Fruit fly (Drosophila melanogaster): Measurements from ENCODE around the gene RpL30.

RpL30 gene

DNA sequence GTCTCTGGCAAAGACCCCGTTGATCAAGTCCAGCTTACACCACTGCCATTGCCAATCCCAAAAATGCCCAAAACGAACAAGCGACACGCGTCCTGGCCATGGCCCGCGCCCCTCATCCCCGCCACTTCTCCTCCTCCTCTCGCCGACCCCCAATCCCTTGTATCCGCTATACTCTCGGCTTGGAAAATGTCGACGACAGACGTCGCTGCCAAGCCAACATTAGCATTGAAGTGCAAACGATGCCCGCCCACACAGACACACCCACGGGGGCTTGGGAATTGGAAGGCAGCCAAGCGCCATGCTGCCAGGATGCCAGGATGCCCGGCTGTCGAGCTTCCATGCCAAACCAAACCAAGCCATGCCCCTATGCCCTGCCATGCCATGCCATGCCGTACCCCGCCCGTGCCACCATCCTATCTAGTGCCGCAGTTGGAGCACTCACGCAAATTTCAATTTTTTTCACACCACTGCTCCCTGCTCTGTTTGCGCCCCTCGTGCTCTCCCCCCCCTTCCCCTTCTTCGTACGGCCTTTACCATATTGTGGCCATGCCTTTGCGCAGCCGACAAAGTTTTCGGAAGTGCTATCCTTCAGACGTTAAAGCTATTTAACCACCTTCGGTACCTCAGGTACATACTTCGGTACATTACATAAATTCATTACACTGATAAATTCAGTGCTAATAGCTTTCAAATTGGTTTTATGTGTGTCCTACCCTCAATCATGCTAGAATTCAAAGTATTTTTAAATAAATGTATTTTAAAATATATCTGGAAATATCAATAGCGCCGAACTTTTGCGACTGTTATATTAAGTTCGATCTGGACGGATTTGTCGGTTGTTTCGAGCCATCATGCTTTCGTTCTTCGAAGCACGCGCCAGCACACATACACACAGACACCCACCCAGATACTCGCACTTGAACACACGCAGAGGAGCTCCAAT is 12.4 kb upstream of the RpL30 start (continued):
- TF ChIP-seq CG10669 (GFP tag; optimal IDR thresholded peaks at IDR 0.05) (peak; percentile 84), salr (GFP tag; optimal IDR thresholded peaks at IDR 0.05) (peak; percentile 54 to 82), CG31627 (GFP tag; optimal IDR thresholded peaks at IDR 0.05) (peak; percentile 72), Sox14 (GFP tag; optimal IDR thresholded peaks at IDR 0.05) (peak; percentile 88), cyc (GFP tag; optimal IDR thresholded peaks at IDR 0.05) (peak; percentile 71), CG16779 (tag; optimal IDR thresholded peaks at IDR 0.05) (peak; percentile 83), ss (GFP tag; optimal IDR thresholded peaks at IDR 0.05) (peak; percentile 92 to 96), Smox (GFP tag; optimal IDR thresholded peaks at IDR 0.05) (peak; percentile 78), CG8632 (GFP tag; optimal IDR thresholded peaks at IDR 0.05) (peak; percentile 84), acj6 (GFP tag; optimal IDR thresholded peaks at IDR 0.05) (peak; percentile 81), Lpt (GFP tag; optimal IDR thresholded peaks at IDR 0.05) (peak; percentile 59), net (GFP tag; optimal IDR thresholded peaks at IDR 0.05) (peak; percentile 72), dac (GFP tag; optimal IDR thresholded peaks at IDR 0.05) (peak; percentile 53), CG6276 (GFP tag; optimal IDR thresholded peaks at IDR 0.05) (peak; percentile 72), CG3919 (GFP tag; optimal IDR thresholded peaks at IDR 0.05) (peak; percentile 80), Hr38 (GFP tag; optimal IDR thresholded peaks at IDR 0.05) (no peak), CG7368 (GFP tag; optimal IDR thresholded peaks at IDR 0.05) (peak; percentile 53), CG9139 (GFP tag; optimal IDR thresholded peaks at IDR 0.05) (peak; percentile 80), CG8119 (GFP tag; IDR thresholded peaks at IDR 0.05) (peak; percentile 89), Hr4 (GFP tag; optimal IDR thresholded peaks at IDR 0.05) (peak; percentile 71), Sox15 (GFP tag; optimal IDR thresholded peaks at IDR 0.05) (peak; percentile 62), Eip75B (GFP tag; optimal IDR thresholded peaks at IDR 0.05) (peak; percentile 78), Eip93F (GFP tag; optimal IDR thresholded peaks at IDR 0.05) (peak; percentile 56), spab (GFP tag; optimal IDR thresholded peaks at IDR 0.05) (peak; percentile 84), CG11762 (GFP tag; optimal IDR thresholded peaks at IDR 0.05; ENCODE audit: insufficient read depth) (peak; percentile 57), Blimp-1 (GFP tag; optimal IDR thresholded peaks at IDR 0.05) (peak; percentile 61), dsx (GFP tag; optimal IDR thresholded peaks at IDR 0.05; ENCODE audit: poor library complexity, severe bottlenecking) (peak; percentile 84), CG6808 (GFP tag; optimal IDR thresholded peaks at IDR 0.05) (peak; percentile 85), CG32006 (GFP tag; optimal IDR thresholded peaks at IDR 0.05) (peak; percentile 89), fkh (GFP tag; optimal IDR thresholded peaks at IDR 0.05) (peak; percentile 29), CG3032 (tag; optimal IDR thresholded peaks at IDR 0.05) (peak; percentile 90), CG11294 (GFP tag; IDR thresholded peaks at IDR 0.05) (no peak; the same call in 1 of the 2 replicates), achi (GFP tag; optimal IDR thresholded peaks at IDR 0.05) (peak; percentile 87)

DNA sequence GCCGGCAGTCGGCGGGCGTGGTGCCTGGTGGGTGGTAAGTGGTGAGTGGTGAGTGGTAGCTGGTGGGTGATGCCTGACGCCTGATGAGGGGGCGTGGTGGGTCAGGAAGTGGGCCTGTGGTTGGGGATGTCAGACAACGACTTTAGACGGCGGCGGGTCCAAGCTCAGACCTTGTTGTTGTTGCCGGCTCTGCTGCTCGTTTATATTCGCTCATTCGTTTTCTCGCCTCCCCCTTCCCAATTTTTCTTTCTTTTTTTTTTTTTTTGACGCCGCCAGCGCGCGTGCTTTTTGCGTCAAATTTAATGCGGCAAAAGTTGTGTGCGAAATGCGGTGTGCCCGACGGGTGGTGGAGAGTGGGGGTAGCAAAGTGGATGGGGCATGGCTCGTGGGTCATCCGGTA is 10.5 kb upstream of the RpL30 start:
- TF ChIP-seq CG34406 (GFP tag; optimal IDR thresholded peaks at IDR 0.05), result no peak
- no peak for TF ChIP-seq Blimp-1 (GFP tag; optimal IDR thresholded peaks at IDR 0.05)
- no peak for TF ChIP-seq CG6276 (GFP tag; optimal IDR thresholded peaks at IDR 0.05)
- no peak for TF ChIP-seq CG16779 (tag; optimal IDR thresholded peaks at IDR 0.05)
- no peak for TF ChIP-seq OdsH (GFP tag; optimal IDR thresholded peaks at IDR 0.05)
- no peak for TF ChIP-seq CG1621 (tag; optimal IDR thresholded peaks at IDR 0.05)
- no peak for TF ChIP-seq fd59A (GFP tag; optimal IDR thresholded peaks at IDR 0.05)
- no peak for TF ChIP-seq acj6 (GFP tag; optimal IDR thresholded peaks at IDR 0.05)
- no peak for TF ChIP-seq CG6808 (GFP tag; optimal IDR thresholded peaks at IDR 0.05)
- TF ChIP-seq CG7368 (GFP tag; optimal IDR thresholded peaks at IDR 0.05), result no peak
- TF ChIP-seq spab (GFP tag; optimal IDR thresholded peaks at IDR 0.05), result no peak
- TF ChIP-seq svp (GFP tag), result no peak
- no peak for TF ChIP-seq CG4318 (GFP tag; optimal IDR thresholded peaks at IDR 0.05)
- TF ChIP-seq topi (GFP tag; optimal IDR thresholded peaks at IDR 0.05), result no peak
- no peak for TF ChIP-seq achi (GFP tag; optimal IDR thresholded peaks at IDR 0.05)
- no peak for TF ChIP-seq CG8632 (GFP tag; optimal IDR thresholded peaks at IDR 0.05)
- no peak for TF ChIP-seq Ets96B (tag; optimal IDR thresholded peaks at IDR 0.05)
- TF ChIP-seq CG8119 (GFP tag; IDR thresholded peaks at IDR 0.05), result no peak
